Worm (Caenorhabditis elegans) whole organism, young adult: ENCODE measurements around the gene T05C12.4.

Experiments used
- B0035.1 ChIP-seq: sonication (generic microtip); optimal IDR thresholded peaks from 2 replicates; lab custom pipeline; 2016; ENCODE audit warnings: missing genetic modification characterization, mild to moderate bottlenecking, missing compliant biosample characterization, missing genotype, missing genetic modification reagents
- B0261.1 ChIP-seq: sonication (generic microtip); optimal IDR thresholded peaks from 2 replicates; lab custom pipeline; 2016; ENCODE audit warnings: mild to moderate bottlenecking, missing genetic modification characterization, moderate library complexity, missing compliant biosample characterization
- D2030.7 ChIP-seq: fragments of 200-800 bp; sonication (Bioruptor generic); IDR thresholded peaks from 2 replicates; pipeline ENCODE4 v1.3.6; 2022; ENCODE audit warnings: missing genetic modification reagents, missing genetic modification characterization, missing compliant biosample characterization
- F22D6.2 ChIP-seq: sonication (generic microtip); optimal IDR thresholded peaks from 2 replicates; lab custom pipeline; 2016; ENCODE audit warnings: mild to moderate bottlenecking, missing genetic modification characterization, missing compliant biosample characterization
- F23B12.7 ChIP-seq: sonication (generic microtip); optimal IDR thresholded peaks from 2 replicates; lab custom pipeline; 2017; ENCODE audit warnings: missing genetic modification characterization, mild to moderate bottlenecking, missing compliant biosample characterization, antibody characterized with exemption, moderate library complexity; ENCODE audit not compliant: insufficient read depth
- F33H1.4 ChIP-seq: fragments of 200-800 bp; sonication (Bioruptor generic); IDR thresholded peaks from 2 replicates; pipeline ENCODE4 v1.3.6; 2022; ENCODE audit warnings: missing genetic modification reagents, missing genetic modification characterization, missing compliant biosample characterization
- T26A5.8 ChIP-seq: sonication (generic microtip); optimal IDR thresholded peaks from 2 replicates; lab custom pipeline; 2016; ENCODE audit warnings: missing genetic modification characterization, missing compliant biosample characterization
- Y67H2A.10 ChIP-seq: fragments of 200-800 bp; sonication (Bioruptor generic); conservative IDR thresholded peaks from 2 replicates; pipeline ENCODE4 v1.3.6; 2022; ENCODE audit warnings: missing genetic modification reagents, missing genetic modification characterization, missing compliant biosample characterization
- Y95B8A.8 ChIP-seq: fragments of 200-800 bp; sonication (Bioruptor generic); IDR thresholded peaks from 2 replicates; pipeline ENCODE4 v1.3.6; 2022; ENCODE audit warnings: missing genetic modification reagents, missing genetic modification characterization, missing compliant biosample characterization
- aptf-2 ChIP-seq: fragments of 200-800 bp; sonication (Bioruptor generic); conservative IDR thresholded peaks from 2 replicates; pipeline ENCODE4 v1.3.6; 2022; ENCODE audit warnings: missing genetic modification reagents, missing genetic modification characterization, missing compliant biosample characterization
- athp-1 ChIP-seq: sonication (generic microtip); optimal IDR thresholded peaks from 2 replicates; lab custom pipeline; 2017; ENCODE audit warnings: mild to moderate bottlenecking, missing genetic modification characterization, missing compliant biosample characterization
- attf-3 ChIP-seq: fragments of 200-800 bp; sonication (Bioruptor generic); conservative IDR thresholded peaks from 2 replicates; pipeline ENCODE4 v1.3.6; 2022; ENCODE audit warnings: missing genetic modification reagents, missing genetic modification characterization, missing compliant biosample characterization
- bed-1 ChIP-seq: fragments of 200-800 bp; sonication (Bioruptor generic); IDR thresholded peaks from 2 replicates; pipeline ENCODE4 v1.3.6; 2022; ENCODE audit warnings: missing genetic modification reagents, missing genetic modification characterization, missing compliant biosample characterization
- cebp-1 ChIP-seq, 2 experiments: fragments of 200-800 bp in 1 of 2; sonication (Bioruptor generic) in 1 of 2; sonication (generic microtip) in 1 of 2; IDR thresholded peaks in 1 of 2; optimal IDR thresholded peaks in 1 of 2; 2 replicates each; pipeline versions ENCODE4 v1.3.6 to Lab custom; 2017 to 2022; ENCODE audit warnings: missing compliant biosample characterization in 2 of 2, missing genetic modification characterization in 2 of 2, mild to moderate bottlenecking in 1 of 2, missing genetic modification reagents in 1 of 2, moderate library complexity in 1 of 2
- ceh-100 ChIP-seq: fragments of 200-800 bp; sonication (Bioruptor generic); IDR thresholded peaks from 2 replicates; pipeline ENCODE4 v1.3.6; 2022; ENCODE audit warnings: missing genetic modification reagents, missing genetic modification characterization, missing compliant biosample characterization
- ceh-27 ChIP-seq: fragments of 200-800 bp; sonication (Bioruptor generic); optimal IDR thresholded peaks from 2 replicates; lab custom pipeline; 2018; ENCODE audit warnings: mild to moderate bottlenecking, missing genetic modification characterization, moderate library complexity, missing compliant biosample characterization
- die-1 ChIP-seq: sonication (generic microtip); optimal IDR thresholded peaks from 2 replicates; lab custom pipeline; 2016; ENCODE audit warnings: missing genotype, mild to moderate bottlenecking, missing genetic modification characterization, missing compliant biosample characterization
- dox-1 ChIP-seq: fragments of 200-800 bp; sonication (Bioruptor generic); IDR thresholded peaks from 2 replicates; pipeline ENCODE4 v1.3.6; 2022; ENCODE audit warnings: missing genetic modification reagents, missing genetic modification characterization, missing compliant biosample characterization
- egl-44 ChIP-seq: fragments of 200-800 bp; sonication (Bioruptor generic); IDR thresholded peaks from 2 replicates; pipeline ENCODE4 v1.3.6; 2022; ENCODE audit warnings: missing genetic modification reagents, missing genetic modification characterization, missing compliant biosample characterization
- ekl-4 ChIP-seq: fragments of 200-800 bp; sonication (Bioruptor generic); IDR thresholded peaks from 2 replicates; pipeline ENCODE4 v1.3.6; 2022; ENCODE audit warnings: missing genetic modification reagents, missing genetic modification characterization, missing compliant biosample characterization
- gei-17 ChIP-seq: fragments of 200-800 bp; sonication (Bioruptor generic); optimal IDR thresholded peaks from 2 replicates; lab custom pipeline; 2018; ENCODE audit warnings: mild to moderate bottlenecking, missing genetic modification characterization, missing compliant biosample characterization
- hmg-1.2 ChIP-seq: fragments of 200-800 bp; sonication (Bioruptor generic); IDR thresholded peaks from 2 replicates; pipeline ENCODE4 v1.3.6; 2022; ENCODE audit warnings: missing genetic modification reagents, missing genetic modification characterization, missing compliant biosample characterization
- hrde-1 ChIP-seq: sonication (generic microtip); optimal IDR thresholded peaks from 2 replicates; lab custom pipeline; 2016; ENCODE audit warnings: missing genetic modification characterization, mild to moderate bottlenecking, missing compliant biosample characterization, moderate library complexity, missing genotype, missing genetic modification reagents, borderline replicate concordance
- hsf-1 ChIP-seq: fragments of 200-800 bp; sonication (Bioruptor generic); IDR thresholded peaks from 2 replicates; pipeline ENCODE4 v1.3.6; 2022; ENCODE audit warnings: missing genetic modification reagents, missing genetic modification characterization, missing compliant biosample characterization
- lag-1 ChIP-seq: fragments of 200-800 bp; sonication (Bioruptor generic); IDR thresholded peaks from 2 replicates; pipeline ENCODE4 v1.3.6; 2022; ENCODE audit warnings: missing genetic modification reagents, missing genetic modification characterization, missing compliant biosample characterization
- lin-54 ChIP-seq: fragments of 200-800 bp; sonication (Bioruptor generic); optimal IDR thresholded peaks from 2 replicates; lab custom pipeline; 2018; ENCODE audit warnings: mild to moderate bottlenecking, missing genetic modification characterization, missing compliant biosample characterization
- lsl-1 ChIP-seq: fragments of 200-800 bp; sonication (Bioruptor generic); optimal IDR thresholded peaks from 2 replicates; lab custom pipeline; 2018; ENCODE audit warnings: mild to moderate bottlenecking, missing genetic modification characterization, moderate library complexity, missing compliant biosample characterization
- madf-10 ChIP-seq: sonication (generic microtip); optimal IDR thresholded peaks from 2 replicates; lab custom pipeline; 2016; ENCODE audit warnings: mild to moderate bottlenecking, missing genetic modification characterization, missing compliant biosample characterization
- madf-3 ChIP-seq: fragments of 200-800 bp; sonication (Bioruptor generic); IDR thresholded peaks from 2 replicates; pipeline ENCODE4 v1.3.6; 2022; ENCODE audit warnings: missing genetic modification reagents, missing genetic modification characterization, missing compliant biosample characterization
- nfyb-1 ChIP-seq: fragments of 200-800 bp; sonication (Bioruptor generic); IDR thresholded peaks from 2 replicates; pipeline ENCODE4 v1.3.6; 2022; ENCODE audit warnings: missing genetic modification reagents, missing genetic modification characterization, missing compliant biosample characterization
- nhr-179 ChIP-seq: sonication (generic microtip); optimal IDR thresholded peaks from 2 replicates; lab custom pipeline; 2016; ENCODE audit warnings: mild to moderate bottlenecking, missing genetic modification characterization, missing compliant biosample characterization
- nhr-80 ChIP-seq: sonication (generic microtip); optimal IDR thresholded peaks from 2 replicates; lab custom pipeline; 2016; ENCODE audit warnings: missing genetic modification characterization, missing compliant biosample characterization
- pha-4 ChIP-seq: fragments of 150-350 bp; sonication (generic microtip); optimal IDR thresholded peaks from 2 replicates; lab custom pipeline; 2014; ENCODE audit warnings: missing biosample characterization, missing genetic modification reagents, missing genetic modification characterization
- repo-1 ChIP-seq: sonication (generic microtip); optimal IDR thresholded peaks from 2 replicates; lab custom pipeline; 2017; ENCODE audit warnings: mild to moderate bottlenecking, missing genetic modification characterization, missing compliant biosample characterization
- rpc-1 ChIP-seq, 2 experiments: fragments of 150-350 bp in 1 of 2; sonication (generic microtip) in 1 of 2; optimal IDR thresholded peaks; 2 replicates each; lab custom pipeline; 2014 to 2018; ENCODE audit warnings: missing biosample characterization in 1 of 2, missing genetic modification characterization in 1 of 2, missing genetic modification reagents in 1 of 2, missing genotype in 1 of 2
- snpc-1.1 ChIP-seq: sonication (generic microtip); optimal IDR thresholded peaks from 2 replicates; lab custom pipeline; 2017; ENCODE audit warnings: missing genetic modification characterization, mild to moderate bottlenecking, missing compliant biosample characterization, antibody characterized with exemption, moderate library complexity, missing genotype, missing genetic modification reagents; ENCODE audit not compliant: insufficient read depth
- snpc-1.3 ChIP-seq: sonication (generic microtip); optimal IDR thresholded peaks from 2 replicates; lab custom pipeline; 2017; ENCODE audit warnings: missing genetic modification characterization, mild to moderate bottlenecking, missing compliant biosample characterization, antibody characterized with exemption, moderate library complexity, missing genotype, missing genetic modification reagents; ENCODE audit not compliant: insufficient read depth
- snpc-4 ChIP-seq, 5 experiments: fragments of 150-350 bp in 1 of 5; sonication (generic microtip) in 4 of 5; optimal IDR thresholded peaks; 2 replicates each; lab custom pipeline; 2014 to 2018; ENCODE audit warnings: missing genetic modification characterization in 5 of 5, missing biosample characterization in 3 of 5, antibody characterized with exemption in 2 of 5, mild to moderate bottlenecking in 2 of 5, missing compliant biosample characterization in 2 of 5, missing genotype in 2 of 5, moderate library complexity in 2 of 5, missing genetic modification reagents in 1 of 5
- tbp1 ChIP-seq: fragments of 200-800 bp; sonication (Bioruptor generic); optimal IDR thresholded peaks from 2 replicates; lab custom pipeline; 2018; ENCODE audit warnings: mild to moderate bottlenecking, missing genetic modification characterization, missing compliant biosample characterization
- unc-130 ChIP-seq: sonication (generic microtip); optimal IDR thresholded peaks from 2 replicates; lab custom pipeline; 2016; ENCODE audit warnings: missing genetic modification reagents, missing genetic modification characterization, missing compliant biosample characterization
- xnd-1 ChIP-seq: sonication (generic microtip); optimal IDR thresholded peaks from 2 replicates; lab custom pipeline; 2016; ENCODE audit warnings: missing genotype, missing genetic modification reagents, missing genetic modification characterization, missing compliant biosample characterization
- zfh-2 ChIP-seq: fragments of 200-800 bp; sonication (Bioruptor generic); conservative IDR thresholded peaks from 2 replicates; pipeline ENCODE4 v1.3.6; 2022; ENCODE audit warnings: missing genetic modification reagents, missing genetic modification characterization, missing compliant biosample characterization
- zim-3 ChIP-seq: sonication (generic microtip); optimal IDR thresholded peaks from 2 replicates; lab custom pipeline; 2017; ENCODE audit warnings: mild to moderate bottlenecking, missing genetic modification characterization, moderate library complexity, missing compliant biosample characterization
- ztf-3 ChIP-seq: fragments of 200-800 bp; sonication (Bioruptor generic); optimal IDR thresholded peaks from 2 replicates; lab custom pipeline; 2018; ENCODE audit warnings: mild to moderate bottlenecking, missing genetic modification characterization, missing compliant biosample characterization
- ztf-6 ChIP-seq: fragments of 200-800 bp; sonication (Bioruptor generic); IDR thresholded peaks from 2 replicates; pipeline ENCODE4 v1.3.6; 2022; ENCODE audit warnings: missing genetic modification reagents, missing genetic modification characterization, missing compliant biosample characterization

The T05C12.4 gene

DNA sequence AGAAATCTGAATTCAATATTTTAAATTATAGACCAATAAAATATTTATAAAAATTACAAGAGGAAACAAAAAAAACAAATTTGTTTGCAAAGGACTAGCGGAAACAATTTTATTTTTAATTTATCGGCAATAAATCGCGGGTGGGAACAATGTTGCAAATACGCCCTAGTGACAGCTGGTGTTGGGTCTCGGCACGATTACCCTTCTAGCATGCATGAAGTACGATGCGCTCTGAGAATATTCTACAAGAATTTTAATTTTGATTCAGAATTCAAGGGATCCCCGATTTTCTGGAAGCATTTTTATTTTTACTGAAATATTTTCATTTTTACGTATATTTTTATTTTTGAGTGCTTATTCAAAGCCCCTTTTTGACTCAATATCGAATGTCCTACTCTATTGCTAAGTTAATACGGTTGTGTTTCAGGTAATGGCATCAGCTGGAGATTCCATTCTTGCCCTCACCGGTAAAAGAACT lies 4.9 kb upstream of the T05C12.4 start, which contains the start of the genes mig-5 and cct-1 (continued):
- TF ChIP-seq nfyb-1: peak; percentile 96
- TF ChIP-seq ekl-4 (GFP tag; lab: Robert Waterston, UW): peak; percentile 91
- TF ChIP-seq ceh-100 (GFP tag; lab: Robert Waterston, UW): peak; percentile 82
- TF ChIP-seq lag-1 (GFP tag; lab: Robert Waterston, UW): no peak
- TF ChIP-seq hrde-1 (tag; lab: Kevin White, UChicago): peak; percentile 17
- peak; percentile 83 for TF ChIP-seq F23B12.7 (tag; lab: Kevin White, UChicago)
- TF ChIP-seq Y95B8A.8 (GFP tag; lab: Robert Waterston, UW): peak; percentile 74; the same call in 1 of the 2 replicates
- peak; percentile 60 for TF ChIP-seq F22D6.2 (tag; lab: Kevin White, UChicago)
- peak; percentile 86 for TF ChIP-seq madf-10 (tag; lab: Kevin White, UChicago)
- TF ChIP-seq gei-17: peak; percentile 64
- no peak for TF ChIP-seq aptf-2
- peak; percentile 30 for TF ChIP-seq die-1
- TF ChIP-seq T26A5.8 (tag; lab: Kevin White, UChicago): no peak
- TF ChIP-seq rpc-1 (optimal IDR thresholded peaks at IDR 0.05; lab: Kevin White, UChicago): peak; percentile 41
- TF ChIP-seq rpc-1 (tag; optimal IDR thresholded peaks at IDR 0.05; lab: Kevin White, UChicago): no peak
- TF ChIP-seq ztf-3: peak; percentile 27
- TF ChIP-seq F33H1.4 (GFP tag; lab: Robert Waterston, UW): peak; percentile 100
- peak; percentile 95 for TF ChIP-seq dox-1 (GFP tag; lab: Robert Waterston, UW)
- peak; percentile 16 for TF ChIP-seq xnd-1 (tag; lab: Kevin White, UChicago)
- no peak for TF ChIP-seq zfh-2 (GFP tag; lab: Robert Waterston, UW)
- TF ChIP-seq nhr-80 (tag; lab: Kevin White, UChicago): peak; percentile 62
- peak; percentile 90 for TF ChIP-seq hsf-1
- TF ChIP-seq tbp1 (GFP tag; lab: Kevin White, UChicago): peak; percentile 72
- TF ChIP-seq ceh-27 (GFP tag; lab: Kevin White, UChicago): peak; percentile 84
- peak; percentile 52; the same call in 1 of the 2 replicates for TF ChIP-seq cebp-1 (GFP tag; IDR thresholded peaks at IDR 0.05; lab: Robert Waterston, UW)
- TF ChIP-seq cebp-1 (tag; optimal IDR thresholded peaks at IDR 0.05; lab: Kevin White, UChicago): no peak
- no peak for TF ChIP-seq zim-3 (tag; lab: Kevin White, UChicago)
- TF ChIP-seq unc-130 (GFP tag; lab: Kevin White, UChicago): peak; percentile 67
- peak; percentile 62 for TF ChIP-seq snpc-1.3 (tag; lab: Kevin White, UChicago)
- TF ChIP-seq lsl-1 (GFP tag; lab: Kevin White, UChicago): peak; percentile 79
- peak; percentile 90 for TF ChIP-seq lin-54 (GFP tag; lab: Kevin White, UChicago)
- TF ChIP-seq D2030.7 (GFP tag; lab: Robert Waterston, UW): peak; percentile 64; the same call in 1 of the 2 replicates
- peak; percentile 83; the same call in 1 of the 2 replicates for TF ChIP-seq madf-3 (GFP tag; lab: Robert Waterston, UW)
- no peak for TF ChIP-seq B0261.1 (tag; lab: Kevin White, UChicago)
- no peak for TF ChIP-seq bed-1 (GFP tag; lab: Robert Waterston, UW)
- no peak for TF ChIP-seq ztf-6
- TF ChIP-seq snpc-4 (GFP tag; optimal IDR thresholded peaks at IDR 0.05; lab: Kevin White, UChicago): peak; percentile 57
- TF ChIP-seq snpc-4 (tag; optimal IDR thresholded peaks at IDR 0.05; lab: Kevin White, UChicago): peak; percentile 75 to 83 (median 76)
- peak; percentile 79 for TF ChIP-seq attf-3 (GFP tag; lab: Robert Waterston, UW)
- TF ChIP-seq egl-44: no peak
- TF ChIP-seq B0035.1 (tag; lab: Kevin White, UChicago): peak; percentile 46
- peak; percentile 81 for TF ChIP-seq athp-1 (tag; lab: Kevin White, UChicago)
- TF ChIP-seq pha-4 (tag; lab: Kevin White, UChicago): peak; percentile 86
- TF ChIP-seq snpc-1.1 (tag; lab: Kevin White, UChicago): peak; percentile 0
- no peak for TF ChIP-seq nhr-179 (tag; lab: Kevin White, UChicago)
- peak; percentile 84 for TF ChIP-seq repo-1 (tag; lab: Kevin White, UChicago)
- peak; percentile 54; the same call in 1 of the 2 replicates for TF ChIP-seq Y67H2A.10 (GFP tag; lab: Robert Waterston, UW)
- TF ChIP-seq hmg-1.2 (GFP tag; lab: Robert Waterston, UW): peak; percentile 75
